Worm (Caenorhabditis elegans) whole organism, L1 larva: Measurements from ENCODE around the gene C55B6.4.
A peak's percentile ranks its signal among the peaks of the same experiment; 100 is the strongest.

Source experiments
- C04F5.9 ChIP-seq: sonication (generic microtip); optimal IDR thresholded peaks from 2 replicates; lab custom pipeline; 2016; ENCODE audit warnings: missing genetic modification characterization, missing compliant biosample characterization
- C16A3.4 ChIP-seq: fragments of 150-350 bp; optimal IDR thresholded peaks from 2 replicates; lab custom pipeline; 2014; ENCODE audit warnings: missing biosample characterization, missing genetic modification characterization
- C34B4.2 ChIP-seq: sonication (generic microtip); optimal IDR thresholded peaks from 2 replicates; lab custom pipeline; 2017; ENCODE audit warnings: mild to moderate bottlenecking, missing genetic modification characterization, missing compliant biosample characterization
- Y116A8C.19 ChIP-seq: sonication (generic microtip); optimal IDR thresholded peaks from 2 replicates; lab custom pipeline; 2016; ENCODE audit warnings: missing compliant biosample characterization, missing genetic modification characterization, borderline replicate concordance
- aha-1 ChIP-seq: fragments of 150-350 bp; optimal IDR thresholded peaks from 2 replicates; lab custom pipeline; 2014; ENCODE audit warnings: missing biosample characterization, missing genetic modification characterization
- alr-1 ChIP-seq: fragments of 200-800 bp; sonication (Bioruptor generic); optimal IDR thresholded peaks from 2 replicates; lab custom pipeline; 2018; ENCODE audit warnings: borderline replicate concordance, mild to moderate bottlenecking, missing genetic modification characterization, missing compliant biosample characterization
- blmp-1 ChIP-seq: fragments of 150-350 bp; optimal IDR thresholded peaks from 2 replicates; lab custom pipeline; 2014; ENCODE audit warnings: missing biosample characterization, missing genetic modification characterization
- ceh-90 ChIP-seq: sonication (generic microtip); optimal IDR thresholded peaks from 2 replicates; lab custom pipeline; 2016; ENCODE audit warnings: missing genetic modification characterization, missing compliant biosample characterization
- dsc-1 ChIP-seq: sonication (generic microtip); optimal IDR thresholded peaks from 2 replicates; lab custom pipeline; 2016; ENCODE audit warnings: mild to moderate bottlenecking, missing genetic modification characterization, missing compliant biosample characterization
- efl-1 ChIP-seq, 4 experiments: fragments of 150-350 bp; optimal IDR thresholded peaks in 3 of 4; peaks in 1 of 4; 1 replicate in 1 of 4; 2 replicates in 3 of 4; lab custom pipeline; 2014; ENCODE audit warnings: missing biosample characterization in 2 of 4, missing genetic modification characterization in 2 of 4, missing genetic modification reagents in 2 of 4
- egl-27 ChIP-seq, 2 experiments: fragments of 150-350 bp in 1 of 2; sonication (generic microtip); optimal IDR thresholded peaks; 3 replicates each; lab custom pipeline; 2017 to 2018; ENCODE audit warnings: missing biosample characterization in 2 of 2, missing genetic modification characterization in 2 of 2, missing genetic modification reagents in 2 of 2
- elt-2 ChIP-seq: sonication (generic microtip); optimal IDR thresholded peaks from 2 replicates; lab custom pipeline; 2016; ENCODE audit warnings: missing genetic modification characterization, mild to moderate bottlenecking, inconsistent platforms, missing compliant biosample characterization, missing genetic modification reagents
- elt-3 ChIP-seq, 6 experiments: fragments of 150-350 bp in 1 of 6; sonication (generic microtip); optimal IDR thresholded peaks; 2 replicates each; lab custom pipeline; 2017 to 2018; ENCODE audit warnings: missing biosample characterization in 6 of 6, missing genetic modification characterization in 6 of 6, inconsistent platforms in 1 of 6
- fos-1 ChIP-seq: fragments of 150-350 bp; optimal IDR thresholded peaks from 2 replicates; lab custom pipeline; 2014; ENCODE audit warnings: missing biosample characterization, missing genetic modification characterization
- hlh-4 ChIP-seq: sonication (generic microtip); optimal IDR thresholded peaks from 2 replicates; lab custom pipeline; 2016; ENCODE audit warnings: mild to moderate bottlenecking, missing genetic modification characterization, missing compliant biosample characterization
- irx-1 ChIP-seq: sonication (generic microtip); optimal IDR thresholded peaks from 2 replicates; lab custom pipeline; 2016; ENCODE audit warnings: missing genetic modification characterization, missing compliant biosample characterization
- lin-13 ChIP-seq: fragments of 150-350 bp; optimal IDR thresholded peaks from 2 replicates; lab custom pipeline; 2014; ENCODE audit warnings: missing biosample characterization, missing genetic modification reagents, missing genetic modification characterization
- lin-14 ChIP-seq: fragments of 200-800 bp; sonication (Bioruptor generic); optimal IDR thresholded peaks from 2 replicates; lab custom pipeline; 2018; ENCODE audit warnings: mild to moderate bottlenecking, missing genetic modification characterization, moderate library complexity, missing compliant biosample characterization
- lin-35 ChIP-seq, 2 experiments: fragments of 150-350 bp; optimal IDR thresholded peaks; 2 replicates each; lab custom pipeline; 2014; ENCODE audit warnings: missing biosample characterization in 2 of 2, missing genetic modification characterization in 2 of 2, missing genetic modification reagents in 2 of 2
- mab-9 ChIP-seq: fragments of 200-800 bp; sonication (Bioruptor generic); IDR thresholded peaks from 2 replicates; pipeline ENCODE4 v1.3.6; 2022; ENCODE audit warnings: missing genetic modification reagents, missing genetic modification characterization, missing compliant biosample characterization
- mdl-1 ChIP-seq, 2 experiments: fragments of 150-350 bp; optimal IDR thresholded peaks; 2 replicates each; lab custom pipeline; 2014 to 2017; ENCODE audit warnings: missing biosample characterization in 2 of 2, missing genetic modification characterization in 2 of 2, inconsistent platforms in 1 of 2
- nhr-19 ChIP-seq: fragments of 200-800 bp; sonication (Bioruptor generic); conservative IDR thresholded peaks from 2 replicates; pipeline ENCODE4 v1.3.6; 2022; ENCODE audit warnings: missing genetic modification characterization, missing compliant biosample characterization
- nhr-20 ChIP-seq: sonication (generic microtip); optimal IDR thresholded peaks from 2 replicates; lab custom pipeline; 2016; ENCODE audit warnings: mild to moderate bottlenecking, missing genetic modification characterization, missing compliant biosample characterization
- nhr-237 ChIP-seq: fragments of 150-350 bp; optimal IDR thresholded peaks from 2 replicates; lab custom pipeline; 2014; ENCODE audit warnings: missing biosample characterization, missing genetic modification characterization
- nhr-28 ChIP-seq: fragments of 150-350 bp; optimal IDR thresholded peaks from 2 replicates; lab custom pipeline; 2014; ENCODE audit warnings: missing biosample characterization, missing genetic modification characterization
- nhr-71 ChIP-seq: sonication (generic microtip); optimal IDR thresholded peaks from 2 replicates; lab custom pipeline; 2016; ENCODE audit warnings: mild to moderate bottlenecking, missing genetic modification characterization, moderate library complexity, missing compliant biosample characterization
- nhr-85 ChIP-seq: sonication (generic microtip); peaks from one replicate; lab custom pipeline; 2016; ENCODE audit warnings: missing genetic modification characterization, inconsistent platforms, missing compliant biosample characterization
- nhr-90 ChIP-seq: sonication (generic microtip); optimal IDR thresholded peaks from 2 replicates; lab custom pipeline; 2016; ENCODE audit warnings: mild to moderate bottlenecking, missing genetic modification characterization, missing compliant biosample characterization; ENCODE audit not compliant: poor library complexity
- pag-3 ChIP-seq: sonication (generic microtip); optimal IDR thresholded peaks from 2 replicates; lab custom pipeline; 2017; ENCODE audit warnings: missing genetic modification characterization, mild to moderate bottlenecking, missing compliant biosample characterization, antibody characterized with exemption, borderline replicate concordance; ENCODE audit not compliant: insufficient read depth
- snu-23 ChIP-seq: sonication (generic microtip); optimal IDR thresholded peaks from 2 replicates; lab custom pipeline; 2016; ENCODE audit warnings: missing genetic modification characterization, missing compliant biosample characterization
- sup-37 ChIP-seq: fragments of 200-800 bp; sonication (Bioruptor generic); optimal IDR thresholded peaks from 2 replicates; lab custom pipeline; 2018; ENCODE audit warnings: mild to moderate bottlenecking, missing genetic modification characterization, missing compliant biosample characterization
- unc-62 ChIP-seq: fragments of 150-350 bp; optimal IDR thresholded peaks from 2 replicates; lab custom pipeline; 2014; ENCODE audit warnings: missing biosample characterization, missing genetic modification reagents, missing genetic modification characterization
- unc-98 ChIP-seq: fragments of 200-800 bp; sonication (Bioruptor generic); IDR thresholded peaks from 2 replicates; pipeline ENCODE4 v1.3.6; 2022; ENCODE audit warnings: missing genetic modification characterization, missing compliant biosample characterization
- xbp-1 ChIP-seq: sonication (generic microtip); optimal IDR thresholded peaks from 2 replicates; lab custom pipeline; 2016; ENCODE audit warnings: missing genetic modification characterization, missing compliant biosample characterization
- zag-1 ChIP-seq: fragments of 150-350 bp; optimal IDR thresholded peaks from 2 replicates; lab custom pipeline; 2014; ENCODE audit warnings: missing biosample characterization, missing genetic modification characterization
- zip-4 ChIP-seq: fragments of 200-800 bp; sonication (Bioruptor generic); optimal IDR thresholded peaks from 2 replicates; lab custom pipeline; 2018; ENCODE audit warnings: mild to moderate bottlenecking, missing genetic modification characterization, moderate library complexity, missing compliant biosample characterization
- ztf-11 ChIP-seq, 2 experiments: sonication (generic microtip); optimal IDR thresholded peaks; 2 replicates each; lab custom pipeline; 2016 to 2017; ENCODE audit warnings: missing genetic modification characterization in 2 of 2, missing biosample characterization in 1 of 2, missing compliant biosample characterization in 1 of 2

The C55B6.4 gene

ce11 chrX:7176817-7177216 lies 10.7 kb downstream of the C55B6.4 start:
- no peak for TF ChIP-seq Y116A8C.19 (tag; lab: Kevin White, UChicago)
- peak; percentile 16 for TF ChIP-seq snu-23 (GFP tag; lab: Kevin White, UChicago)
- TF ChIP-seq lin-35 (GFP tag; optimal IDR thresholded peaks at IDR 0.05; lab: Kevin White, UChicago): peak in 1 of 2 experiments; percentile 21
- TF ChIP-seq egl-27 (tag; optimal IDR thresholded peaks at IDR 0.05; lab: Kevin White, UChicago): no peak
- no peak for TF ChIP-seq fos-1 (tag; lab: Kevin White, UChicago)
- TF ChIP-seq nhr-90 (tag; lab: Kevin White, UChicago): peak; percentile 32
- no peak for TF ChIP-seq unc-62 (GFP tag; lab: Kevin White, UChicago)
- peak; percentile 23 for TF ChIP-seq nhr-85 (tag; lab: Kevin White, UChicago)

DNA sequence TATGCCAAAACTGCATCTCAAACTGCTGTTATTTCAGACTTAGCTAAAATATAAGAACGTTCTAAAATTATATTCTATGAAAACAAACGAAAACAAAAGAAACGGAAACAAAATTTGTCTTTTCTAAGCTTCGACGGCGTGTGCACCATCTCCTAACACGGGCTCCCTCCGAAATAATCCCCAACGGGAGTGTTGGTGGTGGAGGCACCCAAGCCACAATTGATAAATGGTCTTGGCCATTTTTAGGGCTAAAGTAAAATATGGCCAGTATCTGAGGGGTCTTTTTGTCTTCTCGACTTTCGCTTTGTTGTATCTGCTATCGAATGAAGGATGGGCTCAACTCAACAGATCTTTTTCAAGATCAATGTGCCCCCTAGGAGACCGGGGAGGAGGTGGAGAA lies 12.1 kb downstream of the C55B6.4 start:
- TF ChIP-seq C16A3.4 (no peak), pag-3 (no peak), nhr-20 (tag; lab: Kevin White, UChicago) (no peak), lin-13 (GFP tag; lab: Kevin White, UChicago) (no peak), lin-14 (GFP tag; lab: Kevin White, UChicago) (peak; percentile 25)

DNA sequence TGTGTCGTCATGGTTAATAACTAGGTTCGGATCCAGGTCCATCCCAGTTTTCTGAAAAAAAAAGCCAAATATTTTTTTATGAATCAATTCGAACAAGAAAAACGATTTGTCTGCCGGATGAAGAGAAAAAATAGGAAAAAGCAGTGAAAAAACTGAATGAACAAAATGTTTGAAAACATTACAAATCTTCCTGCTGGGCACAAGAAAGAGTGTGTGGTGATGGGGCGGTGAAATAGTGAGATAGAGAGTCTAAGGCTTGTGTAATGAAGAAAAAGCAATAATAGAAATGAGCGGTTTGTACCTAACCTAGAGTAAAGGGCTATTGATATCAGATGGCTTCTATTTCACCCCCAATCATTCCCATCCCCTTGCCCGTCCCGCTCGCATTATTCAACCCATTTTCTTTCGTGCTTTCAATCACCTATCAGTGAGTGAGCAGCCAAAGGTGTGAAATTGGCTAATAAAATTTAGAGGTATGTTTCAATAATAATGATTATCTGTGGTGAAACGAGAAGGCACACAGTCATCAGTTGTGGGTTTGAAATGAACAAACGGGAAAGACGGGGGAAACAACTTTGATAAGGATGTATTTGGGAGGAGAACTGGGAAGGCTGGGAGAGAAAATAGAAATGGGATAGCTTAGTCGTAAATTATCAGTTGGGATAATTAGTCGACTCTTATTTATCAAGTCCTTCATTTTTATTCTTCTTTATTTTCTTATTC lies 16.8 kb downstream of the C55B6.4 start, which contains the start of gene bar-1:
Gene bar-1, minus strand, starts transcription at position 51 of the 723 bp plus-strand sequence.
- TF ChIP-seq sup-37 (GFP tag; lab: Kevin White, UChicago) (no peak), aha-1 (tag; lab: Kevin White, UChicago) (no peak), elt-2 (tag; lab: Kevin White, UChicago) (peak; percentile 46), snu-23 (GFP tag; lab: Kevin White, UChicago) (no peak), elt-3 (tag; optimal IDR thresholded peaks at IDR 0.05; lab: Kevin White, UChicago) (peak in 1 of 6 experiments; percentile 8), xbp-1 (tag; lab: Kevin White, UChicago) (no peak), ceh-90 (tag; lab: Kevin White, UChicago) (no peak), C04F5.9 (tag; lab: Kevin White, UChicago) (no peak), nhr-28 (tag; lab: Kevin White, UChicago) (no peak), blmp-1 (tag; lab: Kevin White, UChicago) (peak; percentile 8), zip-4 (GFP tag; lab: Kevin White, UChicago) (no peak), zag-1 (no peak), hlh-4 (tag; lab: Kevin White, UChicago) (no peak), mab-9 (GFP tag; lab: Robert Waterston, UW) (no peak), irx-1 (no peak), unc-98 (GFP tag; lab: Robert Waterston, UW) (no peak), egl-27 (tag; optimal IDR thresholded peaks at IDR 0.05; lab: Kevin White, UChicago) (no peak), lin-14 (GFP tag; lab: Kevin White, UChicago) (no peak), alr-1 (tag; lab: Kevin White, UChicago) (no peak), C34B4.2 (tag; lab: Kevin White, UChicago) (no peak), nhr-237 (tag; lab: Kevin White, UChicago) (no peak), dsc-1 (tag; lab: Kevin White, UChicago) (no peak)

- TF ChIP-seq efl-1 (optimal IDR thresholded peaks at IDR 0.05; lab: Kevin White, UChicago) (no peak), efl-1 (GFP tag; optimal IDR thresholded peaks at IDR 0.05 in 1 of 2; lab: Kevin White, UChicago) (peak in 1 of 2 experiments; percentile 14), ztf-11 (tag; optimal IDR thresholded peaks at IDR 0.05; lab: Kevin White, UChicago) (peak in 1 of 2 experiments; percentile 20), C04F5.9 (tag; lab: Kevin White, UChicago) (no peak), mdl-1 (tag; optimal IDR thresholded peaks at IDR 0.05; lab: Kevin White, UChicago) (no peak), nhr-71 (no peak), nhr-19 (GFP tag; lab: Robert Waterston, UW) (no peak)
Observed at ce11 chrX:7162764-7163163, 24.7 kb downstream of the C55B6.4 start.
